Fruit fly (Drosophila melanogaster) whole organism, adult: ENCODE data around the gene Actn.

ENCODE experiments used
- CG1620 ChIP-seq: fragments of 200-800 bp; sonication (Bioruptor generic); optimal IDR thresholded peaks from 2 replicates; lab custom pipeline; 2016; ENCODE audit warnings: missing biosample characterization, missing genetic modification characterization
- Crg-1 ChIP-seq: fragments of 200-800 bp; sonication (Bioruptor generic); optimal IDR thresholded peaks from 2 replicates; lab custom pipeline; 2016; ENCODE audit warnings: missing biosample characterization, missing genetic modification characterization
- bab1 ChIP-seq: fragments of 200-800 bp; sonication (Bioruptor generic); optimal IDR thresholded peaks from 3 replicates; lab custom pipeline; 2019; ENCODE audit warnings: missing biosample characterization, mild to moderate bottlenecking, missing genetic modification characterization, moderate library complexity
- toe ChIP-seq: fragments of 200-800 bp; sonication (Bioruptor generic); optimal IDR thresholded peaks from 2 replicates; lab custom pipeline; 2016; ENCODE audit warnings: missing biosample characterization, missing genetic modification characterization

dm6 chrX:1979031-1979430 is 63.1 kb downstream of the Actn start:
- no peak for TF ChIP-seq Crg-1 (GFP tag; lab: Kevin White, UChicago)
- TF ChIP-seq CG1620 (GFP tag; lab: Kevin White, UChicago) = no peak
- no peak for TF ChIP-seq bab1 (GFP tag; lab: Kevin White, UChicago)
- no peak for TF ChIP-seq toe (GFP tag; lab: Kevin White, UChicago)
